Worm (Caenorhabditis elegans) whole organism, L2 larva: ENCODE results near the gene F41G3.18.

Experiments
- C34F6.9 ChIP-seq: fragments of 150-350 bp; optimal IDR thresholded peaks from 2 replicates; lab custom pipeline; 2014; ENCODE audit warnings: missing biosample characterization, missing genetic modification characterization
- R02D3.7 ChIP-seq: fragments of 150-350 bp; optimal IDR thresholded peaks from 2 replicates; lab custom pipeline; 2014; ENCODE audit warnings: missing biosample characterization, missing genetic modification characterization
- Y55F3AM.14 ChIP-seq: fragments of 200-800 bp; sonication (Bioruptor generic); optimal IDR thresholded peaks from 2 replicates; lab custom pipeline; 2018; ENCODE audit warnings: mild to moderate bottlenecking, missing genetic modification characterization, missing compliant biosample characterization
- alr-1 ChIP-seq: fragments of 150-350 bp; optimal IDR thresholded peaks from 2 replicates; lab custom pipeline; 2014; ENCODE audit warnings: missing biosample characterization, missing genetic modification characterization
- aly-2 ChIP-seq: fragments of 150-350 bp; optimal IDR thresholded peaks from 2 replicates; lab custom pipeline; 2014; ENCODE audit warnings: missing biosample characterization, missing genetic modification characterization
- ama-1 ChIP-seq: fragments of 150-350 bp; optimal IDR thresholded peaks from 2 replicates; lab custom pipeline; 2018; ENCODE audit warnings: inconsistent platforms
- blmp-1 ChIP-seq: sonication (generic microtip); optimal IDR thresholded peaks from 2 replicates; lab custom pipeline; 2017; ENCODE audit warnings: missing genetic modification characterization, mild to moderate bottlenecking, missing compliant biosample characterization, antibody characterized with exemption, moderate library complexity; ENCODE audit not compliant: insufficient read depth
- ceh-16 ChIP-seq: fragments of 150-350 bp; optimal IDR thresholded peaks from 2 replicates; lab custom pipeline; 2014; ENCODE audit warnings: missing biosample characterization, missing genetic modification characterization
- ceh-82 ChIP-seq: fragments of 150-350 bp; optimal IDR thresholded peaks from 2 replicates; lab custom pipeline; 2014; ENCODE audit warnings: missing biosample characterization, missing genetic modification characterization
- crh-2 ChIP-seq: sonication (generic microtip); optimal IDR thresholded peaks from 2 replicates; lab custom pipeline; 2017; ENCODE audit warnings: missing biosample characterization, missing genetic modification characterization
- elt-1 ChIP-seq: fragments of 150-350 bp; optimal IDR thresholded peaks from 2 replicates; lab custom pipeline; 2014; ENCODE audit warnings: missing biosample characterization, missing genetic modification characterization
- elt-3 ChIP-seq: sonication (generic microtip); optimal IDR thresholded peaks from 2 replicates; lab custom pipeline; 2017; ENCODE audit warnings: missing biosample characterization, missing genetic modification characterization
- gmeb-1 ChIP-seq: fragments of 150-350 bp; optimal IDR thresholded peaks from 2 replicates; lab custom pipeline; 2014; ENCODE audit warnings: missing biosample characterization, missing genetic modification characterization
- lin-11 ChIP-seq: fragments of 150-350 bp; sonication (generic microtip); optimal IDR thresholded peaks from 2 replicates; lab custom pipeline; 2014; ENCODE audit warnings: missing biosample characterization, missing genetic modification characterization, inconsistent platforms, mixed read lengths
- lin-13 ChIP-seq: fragments of 150-350 bp; optimal IDR thresholded peaks from 2 replicates; lab custom pipeline; 2014; ENCODE audit warnings: missing biosample characterization, missing genetic modification reagents, missing genetic modification characterization
- lin-39 ChIP-seq: fragments of 150-350 bp; optimal IDR thresholded peaks from 2 replicates; lab custom pipeline; 2014; ENCODE audit warnings: missing biosample characterization, missing genetic modification reagents, missing genetic modification characterization
- mab-5 ChIP-seq: fragments of 150-350 bp; optimal IDR thresholded peaks from 2 replicates; lab custom pipeline; 2014; ENCODE audit warnings: missing biosample characterization, missing genetic modification characterization
- mbf-1 ChIP-seq: sonication (generic microtip); optimal IDR thresholded peaks from 2 replicates; lab custom pipeline; 2017; ENCODE audit warnings: missing biosample characterization, missing genetic modification characterization
- mdl-1 ChIP-seq, 2 experiments: fragments of 150-350 bp in 1 of 2; sonication (generic microtip) in 1 of 2; optimal IDR thresholded peaks; 2 replicates each; lab custom pipeline; 2017; ENCODE audit warnings: missing biosample characterization in 2 of 2, missing genetic modification characterization in 2 of 2
- nhr-11 ChIP-seq: fragments of 150-350 bp; optimal IDR thresholded peaks from 2 replicates; lab custom pipeline; 2014; ENCODE audit warnings: missing biosample characterization, missing genetic modification characterization
- nhr-12 ChIP-seq: fragments of 150-350 bp; optimal IDR thresholded peaks from 2 replicates; lab custom pipeline; 2014; ENCODE audit warnings: missing biosample characterization, missing genetic modification characterization
- nhr-129 ChIP-seq: fragments of 150-350 bp; optimal IDR thresholded peaks from 2 replicates; lab custom pipeline; 2014; ENCODE audit warnings: missing biosample characterization, missing genetic modification characterization
- nhr-23 ChIP-seq: fragments of 150-350 bp; optimal IDR thresholded peaks from 2 replicates; lab custom pipeline; 2014; ENCODE audit warnings: missing biosample characterization, missing genetic modification reagents, missing genetic modification characterization
- nhr-237 ChIP-seq: fragments of 150-350 bp; optimal IDR thresholded peaks from 2 replicates; lab custom pipeline; 2014; ENCODE audit warnings: missing biosample characterization, missing genetic modification characterization
- nhr-25 ChIP-seq: fragments of 150-350 bp; sonication (generic microtip); optimal IDR thresholded peaks from 3 replicates; lab custom pipeline; 2014; ENCODE audit warnings: missing biosample characterization, missing genetic modification characterization
- nhr-6 ChIP-seq: fragments of 150-350 bp; optimal IDR thresholded peaks from 2 replicates; lab custom pipeline; 2014; ENCODE audit warnings: missing biosample characterization, missing genetic modification characterization
- peb-1 ChIP-seq: fragments of 150-350 bp; optimal IDR thresholded peaks from 2 replicates; lab custom pipeline; 2014; ENCODE audit warnings: missing biosample characterization, missing genetic modification characterization
- sem-4 ChIP-seq: fragments of 150-350 bp; optimal IDR thresholded peaks from 2 replicates; lab custom pipeline; 2014; ENCODE audit warnings: missing biosample characterization, missing genetic modification reagents, missing genetic modification characterization
- skn-1 ChIP-seq: sonication (generic microtip); optimal IDR thresholded peaks from 2 replicates; lab custom pipeline; 2017; ENCODE audit warnings: missing biosample characterization, missing genetic modification characterization
- sma-3 ChIP-seq: sonication (generic microtip); optimal IDR thresholded peaks from 2 replicates; lab custom pipeline; 2016; ENCODE audit warnings: missing genetic modification reagents, missing genetic modification characterization, missing compliant biosample characterization
- snpc-4 ChIP-seq: fragments of 150-350 bp; optimal IDR thresholded peaks from 2 replicates; lab custom pipeline; 2014; ENCODE audit warnings: missing biosample characterization, missing genetic modification characterization
- unc-39 ChIP-seq: fragments of 150-350 bp; optimal IDR thresholded peaks from 2 replicates; lab custom pipeline; 2014; ENCODE audit warnings: missing biosample characterization, missing genetic modification characterization
- unc-55 ChIP-seq: fragments of 150-350 bp; sonication (generic microtip); optimal IDR thresholded peaks from 3 replicates; lab custom pipeline; 2014; ENCODE audit warnings: missing biosample characterization, missing genetic modification reagents, missing genetic modification characterization
- unc-62 ChIP-seq: fragments of 150-350 bp; optimal IDR thresholded peaks from 2 replicates; lab custom pipeline; 2014; ENCODE audit warnings: missing biosample characterization, missing genetic modification reagents, missing genetic modification characterization
- ztf-1 ChIP-seq: fragments of 200-800 bp; sonication (Bioruptor generic); conservative IDR thresholded peaks from 2 replicates; pipeline ENCODE4 v1.3.6; 2022; ENCODE audit warnings: missing genetic modification characterization, missing compliant biosample characterization
- ztf-11 ChIP-seq: sonication (generic microtip); optimal IDR thresholded peaks from 2 replicates; lab custom pipeline; 2017; ENCODE audit warnings: missing biosample characterization, missing genetic modification characterization
- ztf-4 ChIP-seq: fragments of 150-350 bp; optimal IDR thresholded peaks from 2 replicates; lab custom pipeline; 2014; ENCODE audit warnings: missing biosample characterization, missing genetic modification characterization

Gene F41G3.18

DNA sequence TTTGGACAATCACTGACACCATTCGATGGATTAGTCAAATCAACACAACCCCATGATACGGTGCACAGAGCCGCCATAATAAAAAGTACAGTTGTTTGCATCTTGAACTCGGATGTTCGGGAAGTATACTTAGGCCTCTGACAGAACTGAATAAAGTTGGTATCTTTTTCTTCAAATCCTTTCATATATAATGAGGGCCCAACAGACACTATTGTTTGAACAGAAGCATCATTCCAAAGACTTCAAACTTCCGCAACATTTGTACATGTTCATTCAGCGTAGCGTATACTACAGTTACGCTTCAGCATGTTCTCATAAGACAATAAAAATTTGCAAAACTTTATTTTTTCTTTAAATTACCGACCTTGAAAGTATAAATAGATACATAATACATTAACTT is 16.1 kb upstream of the F41G3.18 start, which contains the start of gene F41G3.19:
Gene F41G3.19, minus strand, starts transcription at position 101 of the 400 bp plus-strand sequence.
- no peak for TF ChIP-seq C34F6.9
- TF ChIP-seq lin-39 = no peak
- no peak for TF ChIP-seq nhr-25 (tag; lab: Kevin White, UChicago)
- no peak for TF ChIP-seq ztf-1 (GFP tag; lab: Robert Waterston, UW)
- TF ChIP-seq sem-4 (tag; lab: Kevin White, UChicago) = no peak
- TF ChIP-seq nhr-237 (tag; lab: Kevin White, UChicago) = no peak
- TF ChIP-seq nhr-11 (tag; lab: Kevin White, UChicago) = no peak
- TF ChIP-seq mab-5 (tag; lab: Kevin White, UChicago) = no peak
- no peak for TF ChIP-seq elt-1 (tag; lab: Kevin White, UChicago)
- TF ChIP-seq lin-13 (GFP tag; lab: Kevin White, UChicago) = no peak
- no peak for TF ChIP-seq unc-55 (GFP tag; lab: Kevin White, UChicago)
- no peak for TF ChIP-seq mdl-1 (tag; optimal IDR thresholded peaks at IDR 0.05; lab: Kevin White, UChicago)
- TF ChIP-seq unc-39 (tag; lab: Kevin White, UChicago) = no peak
- TF ChIP-seq elt-3 (tag; lab: Kevin White, UChicago) = no peak
- no peak for TF ChIP-seq ceh-16 (tag; lab: Kevin White, UChicago)
- TF ChIP-seq snpc-4 (tag; lab: Kevin White, UChicago) = no peak
- no peak for TF ChIP-seq nhr-6 (tag; lab: Kevin White, UChicago)
- no peak for TF ChIP-seq aly-2
- TF ChIP-seq alr-1 (tag; lab: Kevin White, UChicago) = no peak

ce11 chrII:6752850-6753249 is 15.3 kb upstream of the F41G3.18 start, which contains the start of gene F41G3.21:
TSS of gene F41G3.21 (minus strand) at chrII:6752950.
- TF ChIP-seq nhr-237 (tag; lab: Kevin White, UChicago) = no peak
- TF ChIP-seq ztf-11 = no peak

DNA sequence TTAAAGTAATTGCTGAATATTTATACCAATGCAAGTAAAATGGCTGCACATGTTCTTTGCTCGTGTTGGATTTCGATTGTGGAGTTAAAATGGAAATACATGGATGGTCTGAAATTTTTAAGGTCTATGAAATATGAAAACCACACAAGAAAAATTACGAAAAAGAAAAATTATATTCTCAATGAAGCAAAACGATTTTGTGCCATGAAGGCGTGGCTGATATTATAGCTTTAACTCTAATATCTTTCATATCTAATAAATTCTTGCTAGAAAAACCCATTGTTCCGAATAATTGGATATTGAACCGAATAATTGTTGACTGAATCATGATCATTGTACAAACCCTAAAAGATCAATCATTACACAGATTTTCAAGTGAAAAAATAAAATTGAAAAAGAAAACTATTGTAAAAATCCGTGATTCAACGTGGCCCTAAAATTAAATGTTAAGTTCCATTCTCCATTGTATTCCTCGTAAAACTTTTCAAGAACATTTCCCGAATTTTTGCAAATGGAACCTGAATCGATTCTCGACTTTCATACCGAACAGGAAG is 13.4 kb upstream of the F41G3.18 start, which contains the start of the genes srx-95 and fis-1:
Gene srx-95, minus strand, starts transcription at position 101 of the 554 bp plus-strand sequence.
Gene fis-1, plus strand, starts transcription at position 504 of the 554 bp plus-strand sequence.
- TF ChIP-seq nhr-11 (tag; lab: Kevin White, UChicago) = no peak
- no peak for TF ChIP-seq nhr-12 (tag; lab: Kevin White, UChicago)
- no peak for TF ChIP-seq nhr-237 (tag; lab: Kevin White, UChicago)
- no peak for TF ChIP-seq unc-62 (GFP tag; lab: Kevin White, UChicago)
- TF ChIP-seq peb-1 = no peak
- TF ChIP-seq Y55F3AM.14 (GFP tag; lab: Kevin White, UChicago) = no peak
- no peak for TF ChIP-seq ceh-82
- no peak for TF ChIP-seq skn-1 (tag; lab: Kevin White, UChicago)
- no peak for TF ChIP-seq mbf-1
- TF ChIP-seq lin-39 = no peak
- no peak for TF ChIP-seq nhr-23 (tag; lab: Kevin White, UChicago)
- TF ChIP-seq sma-3 (GFP tag; lab: Kevin White, UChicago) = no peak
- TF ChIP-seq blmp-1 (tag; lab: Kevin White, UChicago) = no peak
- TF ChIP-seq snpc-4 (tag; lab: Kevin White, UChicago) = no peak
- no peak for TF ChIP-seq R02D3.7 (tag; lab: Kevin White, UChicago)

DNA sequence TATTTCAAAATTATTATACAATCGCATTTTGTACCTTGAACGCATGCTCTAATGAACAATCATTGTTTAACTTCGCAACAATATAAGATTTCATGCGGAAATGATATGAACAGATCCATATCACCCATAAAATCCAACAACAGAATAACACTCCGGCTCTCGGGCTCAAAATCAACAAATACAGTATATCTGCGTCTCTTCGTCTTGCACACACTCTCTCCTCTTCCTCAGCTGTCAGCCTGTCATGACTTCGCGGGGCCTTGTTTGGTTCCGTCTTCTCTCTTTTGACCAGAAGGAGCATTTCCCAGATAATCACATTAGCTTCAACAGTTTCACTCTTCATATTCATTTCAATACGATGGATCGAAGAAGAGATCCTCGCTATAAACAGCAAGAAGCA is 11.9 kb upstream of the F41G3.18 start, which contains the start of gene F41G3.3:
Gene F41G3.3, plus strand, starts transcription at position 301 of the 400 bp plus-strand sequence.
- TF ChIP-seq ceh-82 (no peak), ama-1 (lab: Kevin White, UChicago) (no peak), unc-39 (tag; lab: Kevin White, UChicago) (no peak), lin-11 (no peak), C34F6.9 (no peak), elt-1 (tag; lab: Kevin White, UChicago) (no peak), nhr-129 (no peak), ztf-4 (tag; lab: Kevin White, UChicago) (no peak)
- TF ChIP-seq, all 48 proteins: peak for 0

DNA sequence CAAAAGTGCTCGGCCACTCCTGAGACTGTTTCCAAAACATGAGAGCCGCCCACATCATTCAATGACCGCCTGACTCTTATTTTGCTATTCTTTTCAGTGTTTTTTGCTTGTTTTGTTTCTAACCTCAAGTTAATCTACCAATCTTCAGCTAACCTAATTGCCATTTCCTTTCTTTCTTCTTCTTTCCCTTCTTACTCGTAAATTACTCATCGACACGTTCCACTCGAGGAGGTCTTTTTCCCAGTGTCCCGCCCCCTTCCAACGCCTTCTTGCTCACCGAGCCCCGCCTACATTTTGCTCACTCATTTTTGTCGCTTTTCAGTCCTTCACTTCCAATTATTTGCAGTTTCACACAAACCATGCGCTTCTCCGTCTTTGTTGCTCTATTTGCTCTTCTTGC is 3.4 kb upstream of the F41G3.18 start, which contains the start of gene nlp-50:
Gene nlp-50, plus strand, starts transcription at position 301 of the 400 bp plus-strand sequence.
- TF ChIP-seq ama-1 (lab: Kevin White, UChicago) (no peak), elt-1 (tag; lab: Kevin White, UChicago) (no peak), nhr-11 (tag; lab: Kevin White, UChicago) (no peak), gmeb-1 (tag; lab: Kevin White, UChicago) (no peak), crh-2 (tag; lab: Kevin White, UChicago) (no peak), unc-62 (GFP tag; lab: Kevin White, UChicago) (no peak), skn-1 (tag; lab: Kevin White, UChicago) (no peak), mab-5 (tag; lab: Kevin White, UChicago) (no peak)
